Worm (Caenorhabditis elegans) whole organism, young adult: Measurements from ENCODE around the gene kin-18.

ENCODE experiments used
- B0019.2 ChIP-seq: fragments of 200-800 bp; sonication (Bioruptor generic); conservative IDR thresholded peaks from 2 replicates; pipeline ENCODE4 v1.3.6; 2022; ENCODE audit warnings: missing genetic modification reagents, missing genetic modification characterization, missing compliant biosample characterization
- B0035.1 ChIP-seq: sonication (generic microtip); optimal IDR thresholded peaks from 2 replicates; lab custom pipeline; 2016; ENCODE audit warnings: missing genetic modification characterization, mild to moderate bottlenecking, missing compliant biosample characterization, missing genotype, missing genetic modification reagents
- C06A6.2 ChIP-seq: fragments of 200-800 bp; sonication (Bioruptor generic); conservative IDR thresholded peaks from 2 replicates; pipeline ENCODE4 v1.3.6; 2022; ENCODE audit warnings: missing genetic modification characterization, missing compliant biosample characterization
- C17E4.6 ChIP-seq: fragments of 200-800 bp; sonication (Bioruptor generic); IDR thresholded peaks from 2 replicates; pipeline ENCODE4 v1.3.6; 2022; ENCODE audit warnings: missing genetic modification reagents, missing genetic modification characterization, missing compliant biosample characterization
- D2030.7 ChIP-seq: fragments of 200-800 bp; sonication (Bioruptor generic); IDR thresholded peaks from 2 replicates; pipeline ENCODE4 v1.3.6; 2022; ENCODE audit warnings: missing genetic modification reagents, missing genetic modification characterization, missing compliant biosample characterization
- F33H1.4 ChIP-seq: fragments of 200-800 bp; sonication (Bioruptor generic); IDR thresholded peaks from 2 replicates; pipeline ENCODE4 v1.3.6; 2022; ENCODE audit warnings: missing genetic modification reagents, missing genetic modification characterization, missing compliant biosample characterization
- F39B2.1 ChIP-seq: fragments of 200-800 bp; sonication (Bioruptor generic); IDR thresholded peaks from 2 replicates; pipeline ENCODE4 v1.3.6; 2022; ENCODE audit warnings: missing genetic modification reagents, missing genetic modification characterization, missing compliant biosample characterization
- Y53G8AR.9 ChIP-seq: fragments of 200-800 bp; sonication (Bioruptor generic); conservative IDR thresholded peaks from 2 replicates; pipeline ENCODE4 v1.3.6; 2022; ENCODE audit warnings: missing genetic modification reagents, missing genetic modification characterization, missing compliant biosample characterization
- Y56A3A.18 ChIP-seq: fragments of 200-800 bp; sonication (Bioruptor generic); IDR thresholded peaks from 2 replicates; pipeline ENCODE4 v1.3.6; 2022; ENCODE audit warnings: missing genetic modification reagents, missing genetic modification characterization, missing compliant biosample characterization
- Y79H2A.3 ChIP-seq: fragments of 200-800 bp; sonication (Bioruptor generic); conservative IDR thresholded peaks from 2 replicates; pipeline ENCODE4 v1.3.6; 2022; ENCODE audit warnings: missing genetic modification reagents, missing genetic modification characterization, missing compliant biosample characterization
- atf-7 ChIP-seq: sonication (generic microtip); optimal IDR thresholded peaks from 2 replicates; lab custom pipeline; 2017; ENCODE audit warnings: mild to moderate bottlenecking, missing genetic modification characterization, missing compliant biosample characterization
- athp-1 ChIP-seq: sonication (generic microtip); optimal IDR thresholded peaks from 2 replicates; lab custom pipeline; 2017; ENCODE audit warnings: mild to moderate bottlenecking, missing genetic modification characterization, missing compliant biosample characterization
- attf-3 ChIP-seq: fragments of 200-800 bp; sonication (Bioruptor generic); conservative IDR thresholded peaks from 2 replicates; pipeline ENCODE4 v1.3.6; 2022; ENCODE audit warnings: missing genetic modification reagents, missing genetic modification characterization, missing compliant biosample characterization
- attf-5 ChIP-seq: fragments of 200-800 bp; sonication (Bioruptor generic); optimal IDR thresholded peaks from 2 replicates; lab custom pipeline; 2018; ENCODE audit warnings: mild to moderate bottlenecking, missing genetic modification characterization, missing compliant biosample characterization
- bed-2 ChIP-seq: fragments of 200-800 bp; sonication (Bioruptor generic); IDR thresholded peaks from 2 replicates; pipeline ENCODE4 v1.3.6; 2022; ENCODE audit warnings: missing genetic modification reagents, missing genetic modification characterization, missing compliant biosample characterization
- cebp-2 ChIP-seq: fragments of 200-800 bp; sonication (Bioruptor generic); IDR thresholded peaks from 2 replicates; pipeline ENCODE4 v1.3.6; 2022; ENCODE audit warnings: missing genetic modification characterization, missing compliant biosample characterization
- ceh-91 ChIP-seq: fragments of 200-800 bp; sonication (Bioruptor generic); IDR thresholded peaks from 2 replicates; pipeline ENCODE4 v1.3.6; 2022; ENCODE audit warnings: missing genetic modification reagents, missing genetic modification characterization, missing compliant biosample characterization
- dox-1 ChIP-seq: fragments of 200-800 bp; sonication (Bioruptor generic); IDR thresholded peaks from 2 replicates; pipeline ENCODE4 v1.3.6; 2022; ENCODE audit warnings: missing genetic modification reagents, missing genetic modification characterization, missing compliant biosample characterization
- dpff-1 ChIP-seq: sonication (generic microtip); optimal IDR thresholded peaks from 2 replicates; lab custom pipeline; 2017; ENCODE audit warnings: mild to moderate bottlenecking, missing genetic modification characterization, missing compliant biosample characterization
- dpl-1 ChIP-seq: fragments of 150-350 bp; optimal IDR thresholded peaks from 2 replicates; lab custom pipeline; 2014; ENCODE audit warnings: missing biosample characterization, missing genetic modification reagents, missing genetic modification characterization
- efl-1 ChIP-seq: fragments of 150-350 bp; optimal IDR thresholded peaks from 2 replicates; lab custom pipeline; 2014; ENCODE audit warnings: missing biosample characterization, missing genetic modification reagents, missing genetic modification characterization
- ekl-4 ChIP-seq: fragments of 200-800 bp; sonication (Bioruptor generic); IDR thresholded peaks from 2 replicates; pipeline ENCODE4 v1.3.6; 2022; ENCODE audit warnings: missing genetic modification reagents, missing genetic modification characterization, missing compliant biosample characterization
- hrde-1 ChIP-seq: sonication (generic microtip); optimal IDR thresholded peaks from 2 replicates; lab custom pipeline; 2016; ENCODE audit warnings: missing genetic modification characterization, mild to moderate bottlenecking, missing compliant biosample characterization, moderate library complexity, missing genotype, missing genetic modification reagents, borderline replicate concordance
- let-526 ChIP-seq: fragments of 200-800 bp; sonication (Bioruptor generic); IDR thresholded peaks from 2 replicates; pipeline ENCODE4 v1.3.6; 2022; ENCODE audit warnings: missing genetic modification reagents, missing genetic modification characterization, missing compliant biosample characterization
- let-607 ChIP-seq, 2 experiments: fragments of 200-800 bp in 1 of 2; sonication (Bioruptor generic) in 1 of 2; sonication (generic microtip) in 1 of 2; optimal IDR thresholded peaks; 2 replicates each; lab custom pipeline; 2016 to 2018; ENCODE audit warnings: mild to moderate bottlenecking in 2 of 2, missing compliant biosample characterization in 2 of 2, missing genetic modification characterization in 2 of 2, moderate library complexity in 2 of 2, missing genotype in 1 of 2
- lin-54 ChIP-seq: fragments of 200-800 bp; sonication (Bioruptor generic); optimal IDR thresholded peaks from 2 replicates; lab custom pipeline; 2018; ENCODE audit warnings: mild to moderate bottlenecking, missing genetic modification characterization, missing compliant biosample characterization
- lsl-1 ChIP-seq: fragments of 200-800 bp; sonication (Bioruptor generic); optimal IDR thresholded peaks from 2 replicates; lab custom pipeline; 2018; ENCODE audit warnings: mild to moderate bottlenecking, missing genetic modification characterization, moderate library complexity, missing compliant biosample characterization
- madf-6 ChIP-seq: fragments of 200-800 bp; sonication (Bioruptor generic); IDR thresholded peaks from 2 replicates; pipeline ENCODE4 v1.3.6; 2022; ENCODE audit warnings: missing genetic modification reagents, missing genetic modification characterization, missing compliant biosample characterization
- madf-8 ChIP-seq: fragments of 200-800 bp; sonication (Bioruptor generic); conservative IDR thresholded peaks from 2 replicates; pipeline ENCODE4 v1.3.6; 2022; ENCODE audit warnings: missing genetic modification reagents, missing genetic modification characterization, missing compliant biosample characterization
- mcd-1 ChIP-seq: fragments of 200-800 bp; sonication (Bioruptor generic); IDR thresholded peaks from 2 replicates; pipeline ENCODE4 v1.3.6; 2022; ENCODE audit warnings: missing genetic modification reagents, missing genetic modification characterization, missing compliant biosample characterization
- nhr-120 ChIP-seq: fragments of 200-800 bp; sonication (Bioruptor generic); IDR thresholded peaks from 2 replicates; pipeline ENCODE4 v1.3.6; 2022; ENCODE audit warnings: missing genetic modification characterization, missing compliant biosample characterization
- nhr-80 ChIP-seq: sonication (generic microtip); optimal IDR thresholded peaks from 2 replicates; lab custom pipeline; 2016; ENCODE audit warnings: missing genetic modification characterization, missing compliant biosample characterization
- nhr-90 ChIP-seq: sonication (generic microtip); optimal IDR thresholded peaks from 2 replicates; lab custom pipeline; 2016; ENCODE audit warnings: missing genotype, mild to moderate bottlenecking, missing genetic modification characterization, missing compliant biosample characterization
- repo-1 ChIP-seq: sonication (generic microtip); optimal IDR thresholded peaks from 2 replicates; lab custom pipeline; 2017; ENCODE audit warnings: mild to moderate bottlenecking, missing genetic modification characterization, missing compliant biosample characterization
- somi-1 ChIP-seq: fragments of 200-800 bp; sonication (Bioruptor generic); optimal IDR thresholded peaks from 2 replicates; lab custom pipeline; 2018; ENCODE audit warnings: mild to moderate bottlenecking, missing genetic modification characterization, missing compliant biosample characterization
- tbp1 ChIP-seq: fragments of 200-800 bp; sonication (Bioruptor generic); optimal IDR thresholded peaks from 2 replicates; lab custom pipeline; 2018; ENCODE audit warnings: mild to moderate bottlenecking, missing genetic modification characterization, missing compliant biosample characterization
- xnd-1 ChIP-seq: sonication (generic microtip); optimal IDR thresholded peaks from 2 replicates; lab custom pipeline; 2016; ENCODE audit warnings: missing genotype, missing genetic modification reagents, missing genetic modification characterization, missing compliant biosample characterization
- zim-3 ChIP-seq: sonication (generic microtip); optimal IDR thresholded peaks from 2 replicates; lab custom pipeline; 2017; ENCODE audit warnings: mild to moderate bottlenecking, missing genetic modification characterization, moderate library complexity, missing compliant biosample characterization
- ztf-28 ChIP-seq: fragments of 200-800 bp; sonication (Bioruptor generic); IDR thresholded peaks from 2 replicates; pipeline ENCODE4 v1.3.6; 2022; ENCODE audit warnings: missing genetic modification reagents, missing genetic modification characterization, missing compliant biosample characterization
- ztf-6 ChIP-seq: fragments of 200-800 bp; sonication (Bioruptor generic); IDR thresholded peaks from 2 replicates; pipeline ENCODE4 v1.3.6; 2022; ENCODE audit warnings: missing genetic modification reagents, missing genetic modification characterization, missing compliant biosample characterization

The kin-18 gene

DNA sequence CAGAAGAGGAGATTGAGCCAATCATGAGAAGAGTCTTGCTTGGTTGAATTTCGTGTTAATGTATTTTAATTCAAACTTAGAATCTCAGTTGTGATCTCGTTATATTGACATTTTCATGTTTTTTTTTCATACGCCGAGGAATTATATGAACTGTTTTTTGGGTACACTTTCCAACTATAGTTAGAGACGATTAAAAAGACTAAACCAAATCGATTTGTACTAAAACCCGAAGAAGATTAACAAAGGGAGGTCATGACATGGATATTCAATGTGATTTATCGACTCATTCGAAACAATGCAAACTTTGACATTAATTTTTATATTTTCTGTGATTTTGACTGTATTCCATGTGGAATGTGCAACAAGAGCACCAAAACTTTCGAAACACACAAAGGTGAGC is 29.5 kb downstream of the kin-18 start, which contains the start of gene Y42G9A.2:
TSS of gene Y42G9A.2 (plus strand) at position 284 of the 400 bp plus-strand sequence.
- TF ChIP-seq Y56A3A.18 (GFP tag; lab: Robert Waterston, UW): no peak
- TF ChIP-seq let-526 (GFP tag; lab: Robert Waterston, UW): no peak
- TF ChIP-seq B0019.2 (GFP tag; lab: Robert Waterston, UW): no peak
- 0 out of 2 replicates have a peak, but pooled peaks have one; percentile 1 for TF ChIP-seq ekl-4 (GFP tag; lab: Robert Waterston, UW)
- no peak for TF ChIP-seq athp-1 (tag; lab: Kevin White, UChicago)
- TF ChIP-seq bed-2 (GFP tag; lab: Robert Waterston, UW): no peak
- no peak for TF ChIP-seq F39B2.1 (GFP tag; lab: Robert Waterston, UW)
- TF ChIP-seq B0035.1 (tag; lab: Kevin White, UChicago): no peak
- TF ChIP-seq attf-5 (GFP tag; lab: Kevin White, UChicago): no peak

DNA sequence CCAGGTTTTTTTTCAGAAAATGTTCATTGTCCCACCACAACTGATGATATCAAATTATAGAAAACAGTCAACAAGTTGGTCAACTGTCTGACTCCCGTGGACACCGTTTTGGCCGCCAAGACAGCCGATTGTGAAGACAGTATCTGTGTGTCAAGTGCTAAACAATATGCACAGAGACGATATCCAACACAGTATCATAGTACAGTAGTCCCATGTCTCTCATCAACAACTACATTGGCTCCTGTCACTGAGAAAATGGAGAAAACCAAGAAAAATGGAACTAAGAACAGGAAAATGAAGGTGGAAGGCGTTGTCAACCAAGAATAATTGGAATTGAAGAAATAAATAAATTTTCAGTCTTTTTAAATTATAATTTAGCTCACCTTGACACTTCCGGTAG is 30.3 kb downstream of the kin-18 start:
- TF ChIP-seq C17E4.6 (GFP tag; lab: Robert Waterston, UW) (no peak), C06A6.2 (GFP tag; lab: Robert Waterston, UW) (0 out of 2 replicates have a peak, but pooled peaks have one; percentile 17), dpff-1 (tag; lab: Kevin White, UChicago) (peak; percentile 43), cebp-2 (GFP tag; lab: Robert Waterston, UW) (0 out of 2 replicates have a peak, but pooled peaks have one; percentile 52), zim-3 (tag; lab: Kevin White, UChicago) (peak; percentile 49), ztf-6 (GFP tag; lab: Robert Waterston, UW) (no peak), Y53G8AR.9 (GFP tag; lab: Robert Waterston, UW) (peak; percentile 36; the same call in 1 of the 2 replicates), mcd-1 (GFP tag; lab: Robert Waterston, UW) (0 out of 2 replicates have a peak, but pooled peaks have one; percentile 3)

DNA sequence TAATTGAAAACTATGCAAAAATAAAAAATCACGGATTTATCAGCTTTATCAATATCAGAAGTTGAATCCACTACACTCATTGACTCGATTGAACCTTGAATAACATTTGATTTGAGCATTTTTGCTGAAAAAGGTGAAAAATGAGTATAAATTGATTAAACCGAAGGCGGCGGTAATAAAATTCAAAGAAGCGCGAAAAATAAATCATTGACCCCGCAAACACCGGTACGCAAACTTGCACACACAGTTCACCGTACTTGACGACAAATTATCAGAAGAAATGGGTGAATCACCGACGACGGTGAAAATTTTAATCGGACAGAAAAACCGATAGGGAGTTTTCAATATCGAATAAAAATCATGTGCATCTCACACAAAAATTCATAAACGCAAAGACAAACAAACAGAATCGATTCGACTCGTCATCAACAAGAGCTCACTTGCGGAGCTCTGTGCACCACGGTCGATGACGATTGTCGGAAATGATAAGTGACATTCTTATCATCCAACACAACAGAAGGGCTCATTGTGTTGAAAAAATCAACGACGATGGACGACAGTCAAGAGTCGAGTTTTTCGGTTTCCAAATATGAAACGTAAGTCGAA is 31.1 kb downstream of the kin-18 start, which contains the start of the genes wht-7 and Y42G9A.1:
TSS of gene wht-7 (minus strand) at position 131 of the 606 bp plus-strand sequence.
TSS of gene Y42G9A.1 (plus strand) at position 495 of the 606 bp plus-strand sequence.
- TF ChIP-seq nhr-80 (tag; lab: Kevin White, UChicago) (peak; percentile 83), somi-1 (no peak), lsl-1 (GFP tag; lab: Kevin White, UChicago) (peak; percentile 40), xnd-1 (peak; percentile 16), tbp1 (peak; percentile 15), atf-7 (tag; lab: Kevin White, UChicago) (peak; percentile 41), lin-54 (peak; percentile 33), repo-1 (tag; lab: Kevin White, UChicago) (peak; percentile 11), ztf-28 (GFP tag; lab: Robert Waterston, UW) (no peak), efl-1 (peak; percentile 85), Y79H2A.3 (no peak), attf-3 (GFP tag; lab: Robert Waterston, UW) (peak; percentile 41; the same call in 1 of the 2 replicates), madf-6 (GFP tag; lab: Robert Waterston, UW) (peak; percentile 77), dpl-1 (GFP tag; lab: Kevin White, UChicago) (peak; percentile 28), madf-8 (GFP tag; lab: Robert Waterston, UW) (peak; percentile 54), dox-1 (GFP tag; lab: Robert Waterston, UW) (peak; percentile 40; the same call in 1 of the 2 replicates), Y56A3A.18 (GFP tag; lab: Robert Waterston, UW) (no peak), B0019.2 (GFP tag; lab: Robert Waterston, UW) (0 out of 2 replicates have a peak, but pooled peaks have one; percentile 16), D2030.7 (GFP tag; lab: Robert Waterston, UW) (peak; percentile 27; the same call in 1 of the 2 replicates), ceh-91 (peak; percentile 43; the same call in 1 of the 2 replicates), F33H1.4 (GFP tag; lab: Robert Waterston, UW) (0 out of 2 replicates have a peak, but pooled peaks have one; percentile 25), nhr-90 (tag; lab: Kevin White, UChicago) (no peak), let-607 (tag; optimal IDR thresholded peaks at IDR 0.05; lab: Kevin White, UChicago) (peak in 1 of 2 experiments; percentile 12), hrde-1 (tag; lab: Kevin White, UChicago) (no peak), nhr-120 (GFP tag; lab: Robert Waterston, UW) (no peak)
- TF ChIP-seq, all 124 proteins: peak for 18
